Worm (Caenorhabditis elegans) whole organism, L1 larva: ENCODE data around the gene ddx-35.

Experiments used
- aly-2 ChIP-seq: fragments of 150-350 bp; optimal IDR thresholded peaks from 2 replicates; lab custom pipeline; 2014; ENCODE audit warnings: missing biosample characterization, missing genetic modification characterization
- egl-27 ChIP-seq, 2 experiments: fragments of 150-350 bp in 1 of 2; sonication (generic microtip); optimal IDR thresholded peaks; 3 replicates each; lab custom pipeline; 2017 to 2018; ENCODE audit warnings: missing biosample characterization in 2 of 2, missing genetic modification characterization in 2 of 2, missing genetic modification reagents in 2 of 2
- fkh-10 ChIP-seq: sonication (generic microtip); optimal IDR thresholded peaks from 2 replicates; lab custom pipeline; 2017; ENCODE audit warnings: missing biosample characterization, missing genetic modification reagents, missing genetic modification characterization
- lin-13 ChIP-seq: fragments of 150-350 bp; optimal IDR thresholded peaks from 2 replicates; lab custom pipeline; 2014; ENCODE audit warnings: missing biosample characterization, missing genetic modification reagents, missing genetic modification characterization
- lsy-2 ChIP-seq, 2 experiments: fragments of 150-350 bp; optimal IDR thresholded peaks; 2 replicates each; lab custom pipeline; 2014; ENCODE audit warnings: missing biosample characterization in 2 of 2, missing genetic modification characterization in 2 of 2
- nhr-28 ChIP-seq: fragments of 150-350 bp; optimal IDR thresholded peaks from 2 replicates; lab custom pipeline; 2014; ENCODE audit warnings: missing biosample characterization, missing genetic modification characterization
- nhr-47 ChIP-seq: sonication (generic microtip); optimal IDR thresholded peaks from 2 replicates; lab custom pipeline; 2016; ENCODE audit warnings: mild to moderate bottlenecking, missing genetic modification characterization, moderate library complexity, missing compliant biosample characterization
- skn-1 ChIP-seq: fragments of 150-350 bp; optimal IDR thresholded peaks from 2 replicates; lab custom pipeline; 2014; ENCODE audit warnings: missing biosample characterization, missing genetic modification characterization
- tbx-2 ChIP-seq: sonication (generic microtip); optimal IDR thresholded peaks from 2 replicates; lab custom pipeline; 2016; ENCODE audit warnings: missing genetic modification characterization, missing compliant biosample characterization
- unc-30 ChIP-seq: sonication (generic microtip); optimal IDR thresholded peaks from 2 replicates; lab custom pipeline; 2017; ENCODE audit warnings: missing biosample characterization, missing genetic modification characterization

DNA sequence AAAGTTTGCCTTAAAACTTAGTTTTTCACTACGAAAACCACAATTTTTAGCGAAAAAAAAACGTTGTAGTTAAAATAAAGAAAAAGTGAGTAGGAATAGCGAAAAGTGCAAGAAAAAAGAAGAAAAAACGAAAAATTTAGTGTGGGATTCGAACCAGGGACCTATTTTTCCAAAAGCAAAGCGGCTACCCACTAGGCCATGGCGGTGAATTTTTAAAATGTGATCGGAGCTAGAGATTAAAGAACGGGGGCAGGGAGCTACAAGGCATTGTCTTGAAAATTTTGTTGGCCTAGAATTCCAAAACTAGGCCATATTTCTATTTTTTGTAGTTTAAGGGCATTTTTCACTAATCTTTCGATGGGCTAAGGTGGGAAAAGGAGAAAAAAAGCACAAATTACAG lies 49.5 kb upstream of the ddx-35 start:
- TF ChIP-seq unc-30 (no peak), egl-27 (tag; optimal IDR thresholded peaks at IDR 0.05; lab: Kevin White, UChicago) (no peak), tbx-2 (tag; lab: Kevin White, UChicago) (no peak), aly-2 (tag; lab: Kevin White, UChicago) (no peak), fkh-10 (no peak), lin-13 (no peak), skn-1 (tag; lab: Kevin White, UChicago) (no peak), nhr-28 (tag; lab: Kevin White, UChicago) (no peak), lsy-2 (tag; optimal IDR thresholded peaks at IDR 0.05; lab: Kevin White, UChicago) (no peak), nhr-47 (tag; lab: Kevin White, UChicago) (no peak)
